Fruit fly (Drosophila melanogaster) whole organism, larva: ENCODE results near the gene CG9926.

Source experiments
- noc ChIP-seq: fragments of 200-800 bp; sonication (Bioruptor generic); optimal IDR thresholded peaks from 3 replicates; lab custom pipeline; 2019; ENCODE audit warnings: missing biosample characterization, mild to moderate bottlenecking, missing genetic modification characterization, moderate library complexity

Gene CG9926

dm6 chr3R:13978078-13978559 lies 27.2 kb upstream of the CG9926 start:
- TF ChIP-seq noc (tag; lab: Kevin White, UChicago) = no peak

dm6 chr3R:13977126-13977991 lies 26.4 kb upstream of the CG9926 start:
- no peak for TF ChIP-seq noc (tag; lab: Kevin White, UChicago)

dm6 chr3R:13976070-13976492 lies 25.1 kb upstream of the CG9926 start:
- TF ChIP-seq noc (tag; lab: Kevin White, UChicago) = no peak

- no peak for TF ChIP-seq noc (tag; lab: Kevin White, UChicago)
Measured at dm6 chr3R:13974741-13975245, 23.9 kb upstream of the CG9926 start.

- no peak for TF ChIP-seq noc (tag; lab: Kevin White, UChicago)
Measured at dm6 chr3R:13972653-13973052, 21.7 kb upstream of the CG9926 start.

dm6 chr3R:13971728-13972448 lies 20.9 kb upstream of the CG9926 start:
- no peak for TF ChIP-seq noc (tag; lab: Kevin White, UChicago)

dm6 chr3R:13964513-13964975 lies 13.6 kb upstream of the CG9926 start, which contains the start of gene Orc2:
Gene Orc2, plus strand, starts transcription at chr3R:13964885.
- no peak for TF ChIP-seq noc (tag; lab: Kevin White, UChicago)

dm6 chr3R:13964074-13964473 lies 13.1 kb upstream of the CG9926 start, which contains the start of gene Kots:
Gene Kots, minus strand, starts transcription at chr3R:13964174.
- TF ChIP-seq noc (tag; lab: Kevin White, UChicago) = no peak

- no peak for TF ChIP-seq noc (tag; lab: Kevin White, UChicago)
Measured at dm6 chr3R:13958582-13958981, 7.6 kb upstream of the CG9926 start, which contains the start of gene Ipp. Gene Ipp, plus strand, starts transcription at chr3R:13958789.

- no peak for TF ChIP-seq noc (tag; lab: Kevin White, UChicago)
Measured at dm6 chr3R:13956809-13957351, 5.9 kb upstream of the CG9926 start.

- TF ChIP-seq noc (tag; lab: Kevin White, UChicago) = no peak
Measured at dm6 chr3R:13955227-13955626, 4.3 kb upstream of the CG9926 start.

- no peak for TF ChIP-seq noc (tag; lab: Kevin White, UChicago)
Measured at dm6 chr3R:13952303-13952702, 1.4 kb upstream of the CG9926 start.

- TF ChIP-seq noc (tag; lab: Kevin White, UChicago) = no peak
Measured at dm6 chr3R:13949571-13949970, 1.4 kb downstream of the CG9926 start.

- no peak for TF ChIP-seq noc (tag; lab: Kevin White, UChicago)
Measured at dm6 chr3R:13948237-13948636, 2.7 kb downstream of the CG9926 start, which contains the start of gene CG31517. Gene CG31517, plus strand, starts transcription at chr3R:13948420.

- TF ChIP-seq noc (tag; lab: Kevin White, UChicago) = no peak
Measured at dm6 chr3R:13947415-13947814, 3.5 kb downstream of the CG9926 start.
